Worm (Caenorhabditis elegans): ENCODE data around the gene C12D12.1.
A peak's percentile ranks its signal among the peaks of the same experiment; 100 is the strongest.

C12D12.1 gene

ce11 chrX:3538067-3538466 is 39.0 kb downstream of the C12D12.1 start:
- TF ChIP-seq madf-3 (GFP tag; IDR thresholded peaks at IDR 0.05): no peak
- no peak for TF ChIP-seq tbp1 (GFP tag; optimal IDR thresholded peaks at IDR 0.05)

ce11 chrX:3540861-3541260 is 41.8 kb downstream of the C12D12.1 start:
- no peak for TF ChIP-seq cebp-1 (GFP tag; IDR thresholded peaks at IDR 0.05)
- TF ChIP-seq cebp-1 (tag; optimal IDR thresholded peaks at IDR 0.05): peak; percentile 60
- TF ChIP-seq hmg-1.2 (GFP tag; IDR thresholded peaks at IDR 0.05): peak; percentile 34; the same call in 1 of the 2 replicates
- TF ChIP-seq ceh-40 (GFP tag; IDR thresholded peaks at IDR 0.05): 0 out of 2 replicates have a peak, but pooled peaks have one; percentile 18
- no peak for TF ChIP-seq hlh-12 (tag; optimal IDR thresholded peaks at IDR 0.05)
- TF ChIP-seq ztf-26 (tag; optimal IDR thresholded peaks at IDR 0.05): peak; percentile 65
- TF ChIP-seq bed-2 (GFP tag; IDR thresholded peaks at IDR 0.05): 0 out of 2 replicates have a peak, but pooled peaks have one; percentile 15
- no peak for TF ChIP-seq nhr-179 (tag; optimal IDR thresholded peaks at IDR 0.05)
- TF ChIP-seq ceh-27 (GFP tag; optimal IDR thresholded peaks at IDR 0.05): peak; percentile 53
- TF ChIP-seq T07F8.4 (tag; optimal IDR thresholded peaks at IDR 0.05): no peak
- peak; percentile 42; the same call in 1 of the 2 replicates for TF ChIP-seq dox-1 (GFP tag; IDR thresholded peaks at IDR 0.05)
- TF ChIP-seq gei-17 (GFP tag; optimal IDR thresholded peaks at IDR 0.05): no peak
- TF ChIP-seq lsy-27 (tag; optimal IDR thresholded peaks at IDR 0.05; ENCODE audit: borderline replicate concordance, insufficient read depth): no peak

ce11 chrX:3542242-3542641 is 43.2 kb downstream of the C12D12.1 start, which contains the start of gene rgs-7:
Gene rgs-7 (plus strand): TSS chrX:3542542.
- no peak for TF ChIP-seq snpc-1.1 (tag; optimal IDR thresholded peaks at IDR 0.05; ENCODE audit: insufficient read depth)
- no peak for TF ChIP-seq ceh-40 (GFP tag; IDR thresholded peaks at IDR 0.05)
- TF ChIP-seq ztf-6 (GFP tag; IDR thresholded peaks at IDR 0.05): no peak
- no peak for TF ChIP-seq lin-54 (GFP tag; optimal IDR thresholded peaks at IDR 0.05)

ce11 chrX:3547097-3547496 is 48.0 kb downstream of the C12D12.1 start:
- TF ChIP-seq lsl-1 (GFP tag; optimal IDR thresholded peaks at IDR 0.05): no peak
- TF ChIP-seq hmg-20 (GFP tag; IDR thresholded peaks at IDR 0.05): no peak
- no peak for TF ChIP-seq lin-26 (GFP tag; IDR thresholded peaks at IDR 0.05)

- TF ChIP-seq nhr-120 (GFP tag; IDR thresholded peaks at IDR 0.05) (no peak), nhr-80 (tag; optimal IDR thresholded peaks at IDR 0.05) (peak; percentile 31)
Observed at ce11 chrX:3547828-3548227, 48.8 kb downstream of the C12D12.1 start.

- no peak for TF ChIP-seq ceh-79 (tag; optimal IDR thresholded peaks at IDR 0.05)
- no peak for TF ChIP-seq madf-10 (tag; optimal IDR thresholded peaks at IDR 0.05)
- TF ChIP-seq attf-6 (GFP tag; IDR thresholded peaks at IDR 0.05): no peak
- TF ChIP-seq nhr-80 (tag; optimal IDR thresholded peaks at IDR 0.05): peak; percentile 80
- no peak for TF ChIP-seq madf-3 (GFP tag; IDR thresholded peaks at IDR 0.05)
- no peak for TF ChIP-seq ztf-25 (GFP tag; IDR thresholded peaks at IDR 0.05)
- TF ChIP-seq B0261.1 (tag; optimal IDR thresholded peaks at IDR 0.05): no peak
- TF ChIP-seq ceh-27 (GFP tag; optimal IDR thresholded peaks at IDR 0.05): no peak
Observed at ce11 chrX:3548716-3549115, 49.7 kb downstream of the C12D12.1 start.

- no peak for TF ChIP-seq fkh-3 (tag; optimal IDR thresholded peaks at IDR 0.05)
- no peak for TF ChIP-seq tlf-1 (GFP tag; optimal IDR thresholded peaks at IDR 0.05)
- no peak for TF ChIP-seq T26A5.8 (tag; optimal IDR thresholded peaks at IDR 0.05)
- TF ChIP-seq nhr-80 (tag; optimal IDR thresholded peaks at IDR 0.05): peak; percentile 46
- no peak for TF ChIP-seq D2030.7 (GFP tag; IDR thresholded peaks at IDR 0.05)
- TF ChIP-seq ztf-3 (GFP tag; optimal IDR thresholded peaks at IDR 0.05): no peak
- no peak for TF ChIP-seq ztf-18 (tag; optimal IDR thresholded peaks at IDR 0.05)
- no peak for TF ChIP-seq chd-7 (tag; optimal IDR thresholded peaks at IDR 0.05)
- no peak for TF ChIP-seq lin-54 (GFP tag; optimal IDR thresholded peaks at IDR 0.05)
Observed at ce11 chrX:3551173-3551572, 52.1 kb downstream of the C12D12.1 start.

Measured in whole organism, young adult.